Fruit fly (Drosophila melanogaster) whole organism, embryonic: ENCODE results near the gene peb.

ENCODE experiments used
- Antp ChIP-seq: fragments of 200-800 bp; sonication (Bioruptor generic); optimal IDR thresholded peaks from 3 replicates; lab custom pipeline; 2016; ENCODE audit warnings: missing biosample characterization, missing genetic modification characterization
- CG10274 ChIP-seq: fragments of 200-800 bp; sonication (Bioruptor generic); optimal IDR thresholded peaks from 3 replicates; lab custom pipeline; 2017; ENCODE audit warnings: missing biosample characterization, mild to moderate bottlenecking, missing genetic modification characterization
- CG10565 ChIP-seq: fragments of 200-800 bp; sonication (Bioruptor generic); optimal IDR thresholded peaks from 3 replicates; lab custom pipeline; 2016; ENCODE audit warnings: missing biosample characterization, mild to moderate bottlenecking, missing genetic modification characterization
- CG11085 ChIP-seq: fragments of 200-800 bp; sonication (Bioruptor generic); IDR thresholded peaks from 2 replicates; pipeline ENCODE4 v1.3.6; 2022; ENCODE audit warnings: missing biosample characterization, missing genetic modification characterization
- CG12219 ChIP-seq: fragments of 200-800 bp; sonication (Bioruptor generic); optimal IDR thresholded peaks from 3 replicates; lab custom pipeline; 2018; ENCODE audit warnings: missing biosample characterization, mild to moderate bottlenecking, missing genetic modification characterization
- CG12236 ChIP-seq: fragments of 200-800 bp; sonication (Bioruptor generic); optimal IDR thresholded peaks from 2 replicates; lab custom pipeline; 2016; ENCODE audit warnings: missing biosample characterization, missing genetic modification characterization
- CG12744 ChIP-seq: fragments of 200-800 bp; sonication (Bioruptor generic); optimal IDR thresholded peaks from 2 replicates; lab custom pipeline; 2016; ENCODE audit warnings: missing biosample characterization, missing genetic modification characterization
- CG13123 ChIP-seq: fragments of 200-800 bp; sonication (Bioruptor generic); optimal IDR thresholded peaks from 2 replicates; lab custom pipeline; 2016; ENCODE audit warnings: missing biosample characterization, missing genetic modification characterization
- CG13287 ChIP-seq: fragments of 200-800 bp; sonication (Bioruptor generic); IDR thresholded peaks from 2 replicates; pipeline ENCODE4 v1.3.6; 2022; ENCODE audit warnings: missing biosample characterization, missing genetic modification characterization; ENCODE audit not compliant: partially characterized antibody
- CG14710 ChIP-seq: fragments of 200-800 bp; sonication (Bioruptor generic); optimal IDR thresholded peaks from 3 replicates; lab custom pipeline; 2019; ENCODE audit warnings: missing biosample characterization, mild to moderate bottlenecking, missing genetic modification characterization, moderate library complexity
- CG17186 ChIP-seq: fragments of 200-800 bp; sonication (Bioruptor generic); optimal IDR thresholded peaks from 3 replicates; lab custom pipeline; 2017; ENCODE audit warnings: missing biosample characterization, missing genetic modification reagents, missing genetic modification characterization
- CG17359 ChIP-seq: fragments of 200-800 bp; sonication (Bioruptor generic); optimal IDR thresholded peaks from 3 replicates; lab custom pipeline; 2018; ENCODE audit warnings: missing biosample characterization, mild to moderate bottlenecking, missing genetic modification characterization, moderate library complexity
- CG17912 ChIP-seq: fragments of 200-800 bp; sonication (Bioruptor generic); optimal IDR thresholded peaks from 2 replicates; lab custom pipeline; 2018; ENCODE audit warnings: missing biosample characterization, mild to moderate bottlenecking, missing genetic modification characterization
- CG2116 ChIP-seq: fragments of 200-800 bp; sonication (Bioruptor generic); optimal IDR thresholded peaks from 3 replicates; lab custom pipeline; 2018; ENCODE audit warnings: missing biosample characterization, mild to moderate bottlenecking, missing genetic modification characterization
- CG30020 ChIP-seq: fragments of 200-800 bp; optimal IDR thresholded peaks from 2 replicates; lab custom pipeline; 2019; ENCODE audit warnings: missing biosample characterization, mild to moderate bottlenecking, missing genetic modification characterization, moderate library complexity
- CG3065 ChIP-seq: fragments of 200-800 bp; sonication (Bioruptor generic); optimal IDR thresholded peaks from 2 replicates; lab custom pipeline; 2016; ENCODE audit warnings: missing biosample characterization, missing genetic modification characterization
- CG34376 ChIP-seq: fragments of 200-800 bp; sonication (Bioruptor generic); optimal IDR thresholded peaks from 2 replicates; lab custom pipeline; 2018; ENCODE audit warnings: missing biosample characterization, mild to moderate bottlenecking, missing genetic modification characterization
- CG4424 ChIP-seq: fragments of 200-800 bp; sonication (Bioruptor generic); optimal IDR thresholded peaks from 3 replicates; lab custom pipeline; 2016; ENCODE audit warnings: missing biosample characterization, missing genetic modification characterization
- CG4820 ChIP-seq: fragments of 200-800 bp; sonication (Bioruptor generic); optimal IDR thresholded peaks from 3 replicates; lab custom pipeline; 2016; ENCODE audit warnings: missing biosample characterization, missing genetic modification characterization
- CG6813 ChIP-seq: fragments of 200-800 bp; sonication (Bioruptor generic); optimal IDR thresholded peaks from 2 replicates; lab custom pipeline; 2017; ENCODE audit warnings: missing biosample characterization, missing genetic modification characterization, mild to moderate bottlenecking, moderate library complexity, missing genetic modification reagents
- CG9609 ChIP-seq: fragments of 200-800 bp; sonication (Bioruptor generic); optimal IDR thresholded peaks from 3 replicates; lab custom pipeline; 2016; ENCODE audit warnings: missing biosample characterization, missing genetic modification characterization
- CG9817 ChIP-seq: fragments of 200-800 bp; sonication (Bioruptor generic); optimal IDR thresholded peaks from 2 replicates; lab custom pipeline; 2018; ENCODE audit warnings: missing biosample characterization, mild to moderate bottlenecking, missing genetic modification characterization, moderate library complexity
- D19A ChIP-seq: fragments of 200-800 bp; optimal IDR thresholded peaks from 3 replicates; lab custom pipeline; 2019; ENCODE audit warnings: missing biosample characterization, mild to moderate bottlenecking, missing genetic modification characterization, moderate library complexity
- D19B ChIP-seq: fragments of 200-800 bp; sonication (Bioruptor generic); optimal IDR thresholded peaks from 2 replicates; lab custom pipeline; 2017; ENCODE audit warnings: missing biosample characterization, mild to moderate bottlenecking, missing genetic modification characterization
- Ets65A ChIP-seq: fragments of 200-800 bp; sonication (Bioruptor generic); peaks from one replicate; lab custom pipeline; 2016; ENCODE audit warnings: missing biosample characterization, missing genetic modification characterization
- Fer2 ChIP-seq: fragments of 200-800 bp; sonication (Bioruptor generic); optimal IDR thresholded peaks from 2 replicates; lab custom pipeline; 2018; ENCODE audit warnings: missing biosample characterization, mild to moderate bottlenecking, missing genetic modification characterization, moderate library complexity
- Hey ChIP-seq: fragments of 200-800 bp; sonication (Bioruptor generic); optimal IDR thresholded peaks from 3 replicates; lab custom pipeline; 2018; ENCODE audit warnings: missing biosample characterization, mild to moderate bottlenecking, missing genetic modification characterization
- Jarid2 ChIP-seq: fragments of 200-800 bp; sonication (Bioruptor generic); optimal IDR thresholded peaks from 3 replicates; lab custom pipeline; 2017; ENCODE audit warnings: mild to moderate bottlenecking, missing biosample characterization, missing genetic modification reagents, missing genetic modification characterization
- Med ChIP-seq: fragments of 200-800 bp; sonication (Bioruptor generic); peaks from one replicate; lab custom pipeline; 2016; ENCODE audit warnings: missing biosample characterization, missing genetic modification characterization, mild to moderate bottlenecking, inconsistent platforms, moderate library complexity
- Mes4 ChIP-seq: fragments of 200-800 bp; sonication (Bioruptor generic); optimal IDR thresholded peaks from 2 replicates; lab custom pipeline; 2016; ENCODE audit warnings: missing biosample characterization, missing genetic modification characterization
- Poxn ChIP-seq: fragments of 200-800 bp; sonication (Bioruptor generic); IDR thresholded peaks from 2 replicates; pipeline ENCODE4 v1.3.6; 2022; ENCODE audit warnings: missing biosample characterization, missing genetic modification characterization
- Rx ChIP-seq: fragments of 200-800 bp; sonication (Bioruptor generic); IDR thresholded peaks from 2 replicates; pipeline ENCODE4 v1.3.6; 2022; ENCODE audit warnings: missing biosample characterization, missing genetic modification characterization
- Sry-β ChIP-seq: fragments of 200-800 bp; sonication (Bioruptor generic); optimal IDR thresholded peaks from 2 replicates; lab custom pipeline; 2018; ENCODE audit warnings: missing biosample characterization, mild to moderate bottlenecking, missing genetic modification characterization, moderate library complexity
- Stat92E ChIP-seq, 3 experiments: fragments of >200 bp in 2 of 3; fragments of 200-800 bp in 1 of 3; sonication (Bioruptor generic) in 1 of 3; optimal IDR thresholded peaks; 2 replicates each; lab custom pipeline; 2017 to 2019; ENCODE audit warnings: missing biosample characterization in 3 of 3, missing genetic modification characterization in 3 of 3, mild to moderate bottlenecking in 1 of 3, moderate library complexity in 1 of 3
- Tbp ChIP-seq: fragments of >200 bp; optimal IDR thresholded peaks from 2 replicates; lab custom pipeline; 2018; ENCODE audit warnings: missing biosample characterization, missing genetic modification characterization
- bab2 ChIP-seq: fragments of 200-800 bp; sonication (Bioruptor generic); optimal IDR thresholded peaks from 2 replicates; lab custom pipeline; 2016; ENCODE audit warnings: missing biosample characterization, missing genetic modification characterization
- dmrt99B ChIP-seq: fragments of 200-800 bp; sonication (Bioruptor generic); optimal IDR thresholded peaks from 2 replicates; lab custom pipeline; 2018; ENCODE audit warnings: missing biosample characterization, mild to moderate bottlenecking, missing genetic modification characterization, moderate library complexity
- en ChIP-seq: fragments of 200-800 bp; sonication (Bioruptor generic); optimal IDR thresholded peaks from 2 replicates; lab custom pipeline; 2016; ENCODE audit warnings: missing biosample characterization, missing genetic modification characterization
- fd96Cb ChIP-seq: fragments of 200-800 bp; sonication (Bioruptor generic); optimal IDR thresholded peaks from 2 replicates; lab custom pipeline; 2018; ENCODE audit warnings: missing biosample characterization, mild to moderate bottlenecking, missing genetic modification characterization, moderate library complexity
- gcm ChIP-seq: fragments of 200-800 bp; sonication (Bioruptor generic); optimal IDR thresholded peaks from 2 replicates; lab custom pipeline; 2019; ENCODE audit warnings: missing biosample characterization, mild to moderate bottlenecking, missing genetic modification characterization, moderate library complexity
- grau ChIP-seq: fragments of 200-800 bp; optimal IDR thresholded peaks from 3 replicates; lab custom pipeline; 2019; ENCODE audit warnings: missing biosample characterization, mild to moderate bottlenecking, missing genetic modification characterization, moderate library complexity
- h ChIP-seq: fragments of >200 bp; optimal IDR thresholded peaks from 2 replicates; lab custom pipeline; 2017
- lilli ChIP-seq: fragments of 200-800 bp; sonication (Bioruptor generic); optimal IDR thresholded peaks from 3 replicates; lab custom pipeline; 2016; ENCODE audit warnings: missing biosample characterization, missing genetic modification characterization
- maf-S ChIP-seq: fragments of 200-800 bp; sonication (Bioruptor generic); optimal IDR thresholded peaks from 2 replicates; lab custom pipeline; 2016; ENCODE audit warnings: missing biosample characterization, missing genetic modification characterization
- nau ChIP-seq: fragments of 200-800 bp; sonication (Bioruptor generic); optimal IDR thresholded peaks from 3 replicates; lab custom pipeline; 2017; ENCODE audit warnings: missing biosample characterization, mild to moderate bottlenecking, missing genetic modification characterization, missing genetic modification reagents
- odd ChIP-seq: fragments of 200-800 bp; sonication (Bioruptor generic); optimal IDR thresholded peaks from 2 replicates; lab custom pipeline; 2017; ENCODE audit warnings: missing biosample characterization, mild to moderate bottlenecking, missing genetic modification characterization
- otp ChIP-seq: fragments of 200-800 bp; sonication (Bioruptor generic); IDR thresholded peaks from 3 replicates; pipeline ENCODE4, ENCODE4 v1.3.6; 2022; ENCODE audit warnings: missing biosample characterization, missing genetic modification characterization
- ro ChIP-seq: fragments of 200-800 bp; sonication (Bioruptor generic); IDR thresholded peaks from 2 replicates; pipeline ENCODE4 v1.3.6; 2022; ENCODE audit warnings: missing biosample characterization, missing genetic modification characterization
- sim ChIP-seq: fragments of 200-800 bp; sonication (Bioruptor generic); IDR thresholded peaks from 2 replicates; pipeline ENCODE4 v1.3.6; 2022; ENCODE audit warnings: missing biosample characterization, missing genetic modification characterization
- slp2 ChIP-seq: fragments of 200-800 bp; sonication (Bioruptor generic); optimal IDR thresholded peaks from 2 replicates; lab custom pipeline; 2016; ENCODE audit warnings: missing biosample characterization, missing genetic modification characterization
- sr ChIP-seq: fragments of 200-800 bp; sonication (Bioruptor generic); IDR thresholded peaks from 3 replicates; pipeline ENCODE4 v1.3.6; 2022; ENCODE audit warnings: missing biosample characterization, missing genetic modification characterization
- trem ChIP-seq: fragments of 200-800 bp; optimal IDR thresholded peaks from 3 replicates; lab custom pipeline; 2019; ENCODE audit warnings: missing biosample characterization, mild to moderate bottlenecking, missing genetic modification characterization, moderate library complexity

Gene peb

dm6 chrX:4573971-4574370 lies 43.4 kb upstream of the peb start (continued):
- TF ChIP-seq en = no peak
- no peak for TF ChIP-seq CG11085 (GFP tag; lab: Robert Waterston, UW)
- no peak for TF ChIP-seq CG9609 (GFP tag; lab: Kevin White, UChicago)
- TF ChIP-seq sim = no peak
- TF ChIP-seq Mes4 = no peak
- peak; percentile 40 for TF ChIP-seq dmrt99B (tag; lab: Kevin White, UChicago)
- no peak for TF ChIP-seq h (lab: Kevin White, UChicago)
- no peak for TF ChIP-seq CG10565 (GFP tag; lab: Kevin White, UChicago)
- peak; percentile 33 for TF ChIP-seq CG14710
- TF ChIP-seq CG12219 (GFP tag; lab: Kevin White, UChicago) = no peak
- no peak for TF ChIP-seq CG9817
- no peak for TF ChIP-seq D19B (GFP tag; lab: Kevin White, UChicago)
- no peak for TF ChIP-seq maf-S
- TF ChIP-seq CG6813 (GFP tag; lab: Kevin White, UChicago) = no peak
- no peak for TF ChIP-seq CG13123 (GFP tag; lab: Kevin White, UChicago)
- no peak for TF ChIP-seq CG2116
- TF ChIP-seq CG17359 (tag; lab: Kevin White, UChicago) = no peak
- no peak for TF ChIP-seq Tbp (GFP tag; lab: Kevin White, UChicago)
- TF ChIP-seq Rx (GFP tag; lab: Robert Waterston, UW) = no peak
- peak; percentile 71 for TF ChIP-seq Ets65A (GFP tag; lab: Kevin White, UChicago)
- TF ChIP-seq grau (tag; lab: Kevin White, UChicago) = peak; percentile 27
- TF ChIP-seq CG30020 (tag; lab: Kevin White, UChicago) = no peak
- TF ChIP-seq lilli (GFP tag; lab: Kevin White, UChicago) = no peak
- TF ChIP-seq CG12236 (GFP tag; lab: Kevin White, UChicago) = no peak
- TF ChIP-seq CG34376 (GFP tag; lab: Kevin White, UChicago) = no peak

DNA sequence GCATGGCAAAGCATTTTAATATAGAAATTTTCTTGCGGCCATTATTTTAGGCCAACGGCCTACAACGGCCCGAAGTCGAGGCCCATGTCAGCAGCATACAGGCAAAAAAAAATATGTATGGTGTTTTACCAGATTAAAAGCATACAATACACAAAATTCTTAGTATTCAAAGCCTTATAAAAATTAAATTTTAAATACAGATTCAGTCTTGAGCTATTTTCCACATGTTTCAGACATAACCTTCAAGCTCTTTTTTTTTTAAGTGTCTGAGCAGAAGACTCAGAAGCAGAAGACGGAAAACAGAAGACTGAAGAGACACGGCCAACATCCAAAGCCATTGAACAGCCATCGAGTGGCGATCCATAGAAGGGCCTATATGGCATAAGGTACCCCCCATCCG lies 35.6 kb upstream of the peb start:
- TF ChIP-seq slp2 (GFP tag; lab: Kevin White, UChicago) (peak; percentile 27), CG10274 (GFP tag; lab: Kevin White, UChicago) (no peak), CG12744 (no peak), Antp (peak; percentile 1), Hey (no peak), sr (GFP tag; lab: Robert Waterston, UW) (no peak), CG4820 (GFP tag; lab: Kevin White, UChicago) (peak; percentile 45), CG13287 (no peak), nau (GFP tag; lab: Kevin White, UChicago) (no peak), CG3065 (GFP tag; lab: Kevin White, UChicago) (no peak), Jarid2 (no peak), gcm (GFP tag; lab: Kevin White, UChicago) (no peak), Fer2 (no peak), Sry-β (GFP tag; lab: Kevin White, UChicago) (no peak), otp (GFP tag; lab: Robert Waterston, UW) (no peak; the same call in 2 of the 3 replicates), odd (GFP tag; lab: Kevin White, UChicago) (no peak), CG13123 (GFP tag; lab: Kevin White, UChicago) (no peak), trem (tag; lab: Kevin White, UChicago) (no peak), CG11085 (GFP tag; lab: Robert Waterston, UW) (no peak), CG17186 (no peak), D19A (tag; lab: Kevin White, UChicago) (peak; percentile 32), fd96Cb (tag; lab: Kevin White, UChicago) (peak; percentile 58), Med (GFP tag; lab: Kevin White, UChicago) (peak; percentile 46), Poxn (GFP tag; lab: Robert Waterston, UW) (no peak), CG17912 (no peak), CG4424 (GFP tag; lab: Kevin White, UChicago) (peak; percentile 39), Stat92E (GFP tag; optimal IDR thresholded peaks at IDR 0.05; lab: Kevin White, UChicago) (peak in 1 of 3 experiments; percentile 3), bab2 (GFP tag; lab: Kevin White, UChicago) (peak; percentile 12), ro (GFP tag; lab: Robert Waterston, UW) (no peak; the same call in 1 of the 2 replicates)
